Worm (Caenorhabditis elegans) whole organism, young adult: ENCODE results near the gene ocr-3.
A peak's percentile ranks its signal among the peaks of the same experiment; 100 is the strongest.

Source experiments
- B0019.2 ChIP-seq: fragments of 200-800 bp; sonication (Bioruptor generic); conservative IDR thresholded peaks from 2 replicates; pipeline ENCODE4 v1.3.6; 2022; ENCODE audit warnings: missing genetic modification reagents, missing genetic modification characterization, missing compliant biosample characterization
- B0261.1 ChIP-seq: sonication (generic microtip); optimal IDR thresholded peaks from 2 replicates; lab custom pipeline; 2016; ENCODE audit warnings: mild to moderate bottlenecking, missing genetic modification characterization, moderate library complexity, missing compliant biosample characterization
- C06A6.2 ChIP-seq: fragments of 200-800 bp; sonication (Bioruptor generic); conservative IDR thresholded peaks from 2 replicates; pipeline ENCODE4 v1.3.6; 2022; ENCODE audit warnings: missing genetic modification characterization, missing compliant biosample characterization
- F22D6.2 ChIP-seq: sonication (generic microtip); optimal IDR thresholded peaks from 2 replicates; lab custom pipeline; 2016; ENCODE audit warnings: mild to moderate bottlenecking, missing genetic modification characterization, missing compliant biosample characterization
- F23B12.7 ChIP-seq: sonication (generic microtip); optimal IDR thresholded peaks from 2 replicates; lab custom pipeline; 2017; ENCODE audit warnings: missing genetic modification characterization, mild to moderate bottlenecking, missing compliant biosample characterization, antibody characterized with exemption, moderate library complexity; ENCODE audit not compliant: insufficient read depth
- F33H1.4 ChIP-seq: fragments of 200-800 bp; sonication (Bioruptor generic); IDR thresholded peaks from 2 replicates; pipeline ENCODE4 v1.3.6; 2022; ENCODE audit warnings: missing genetic modification reagents, missing genetic modification characterization, missing compliant biosample characterization
- F39B2.1 ChIP-seq: fragments of 200-800 bp; sonication (Bioruptor generic); IDR thresholded peaks from 2 replicates; pipeline ENCODE4 v1.3.6; 2022; ENCODE audit warnings: missing genetic modification reagents, missing genetic modification characterization, missing compliant biosample characterization
- F57A8.1 ChIP-seq: fragments of 200-800 bp; sonication (Bioruptor generic); optimal IDR thresholded peaks from 2 replicates; lab custom pipeline; 2018; ENCODE audit warnings: mild to moderate bottlenecking, missing genetic modification characterization, moderate library complexity, missing compliant biosample characterization
- Y79H2A.3 ChIP-seq: fragments of 200-800 bp; sonication (Bioruptor generic); conservative IDR thresholded peaks from 2 replicates; pipeline ENCODE4 v1.3.6; 2022; ENCODE audit warnings: missing genetic modification reagents, missing genetic modification characterization, missing compliant biosample characterization
- Y95B8A.8 ChIP-seq: fragments of 200-800 bp; sonication (Bioruptor generic); IDR thresholded peaks from 2 replicates; pipeline ENCODE4 v1.3.6; 2022; ENCODE audit warnings: missing genetic modification reagents, missing genetic modification characterization, missing compliant biosample characterization
- ZK185.1 ChIP-seq: sonication (generic microtip); optimal IDR thresholded peaks from 2 replicates; lab custom pipeline; 2016; ENCODE audit warnings: mild to moderate bottlenecking, missing genetic modification characterization, missing compliant biosample characterization; ENCODE audit not compliant: poor library complexity, severe bottlenecking
- akir-1 ChIP-seq: fragments of 200-800 bp; sonication (Bioruptor generic); optimal IDR thresholded peaks from 2 replicates; lab custom pipeline; 2018; ENCODE audit warnings: mild to moderate bottlenecking, missing genetic modification characterization, moderate library complexity, missing compliant biosample characterization
- ama-1 ChIP-seq, 3 experiments: fragments of 150-350 bp in 1 of 3; sonication (generic microtip) in 2 of 3; optimal IDR thresholded peaks; 2 replicates each; lab custom pipeline; 2014 to 2018; ENCODE audit warnings: missing biosample characterization in 2 of 3, missing genetic modification characterization in 2 of 3, missing genetic modification reagents in 2 of 3
- aptf-2 ChIP-seq: fragments of 200-800 bp; sonication (Bioruptor generic); conservative IDR thresholded peaks from 2 replicates; pipeline ENCODE4 v1.3.6; 2022; ENCODE audit warnings: missing genetic modification reagents, missing genetic modification characterization, missing compliant biosample characterization
- atf-7 ChIP-seq: sonication (generic microtip); optimal IDR thresholded peaks from 2 replicates; lab custom pipeline; 2017; ENCODE audit warnings: mild to moderate bottlenecking, missing genetic modification characterization, missing compliant biosample characterization
- athp-1 ChIP-seq: sonication (generic microtip); optimal IDR thresholded peaks from 2 replicates; lab custom pipeline; 2017; ENCODE audit warnings: mild to moderate bottlenecking, missing genetic modification characterization, missing compliant biosample characterization
- ccch-3 ChIP-seq: fragments of 200-800 bp; sonication (Bioruptor generic); optimal IDR thresholded peaks from 2 replicates; lab custom pipeline; 2018; ENCODE audit warnings: mild to moderate bottlenecking, missing genetic modification characterization, missing compliant biosample characterization
- ceh-40 ChIP-seq: fragments of 200-800 bp; sonication (Bioruptor generic); IDR thresholded peaks from 2 replicates; pipeline ENCODE4 v1.3.6; 2022; ENCODE audit warnings: missing genetic modification characterization, missing compliant biosample characterization
- ceh-79 ChIP-seq: sonication (generic microtip); optimal IDR thresholded peaks from 2 replicates; lab custom pipeline; 2017; ENCODE audit warnings: mild to moderate bottlenecking, missing genetic modification characterization, missing compliant biosample characterization
- ceh-91 ChIP-seq: fragments of 200-800 bp; sonication (Bioruptor generic); IDR thresholded peaks from 2 replicates; pipeline ENCODE4 v1.3.6; 2022; ENCODE audit warnings: missing genetic modification reagents, missing genetic modification characterization, missing compliant biosample characterization
- die-1 ChIP-seq: sonication (generic microtip); optimal IDR thresholded peaks from 2 replicates; lab custom pipeline; 2016; ENCODE audit warnings: missing genotype, mild to moderate bottlenecking, missing genetic modification characterization, missing compliant biosample characterization
- dox-1 ChIP-seq: fragments of 200-800 bp; sonication (Bioruptor generic); IDR thresholded peaks from 2 replicates; pipeline ENCODE4 v1.3.6; 2022; ENCODE audit warnings: missing genetic modification reagents, missing genetic modification characterization, missing compliant biosample characterization
- egl-44 ChIP-seq: fragments of 200-800 bp; sonication (Bioruptor generic); IDR thresholded peaks from 2 replicates; pipeline ENCODE4 v1.3.6; 2022; ENCODE audit warnings: missing genetic modification reagents, missing genetic modification characterization, missing compliant biosample characterization
- egrh-3 ChIP-seq: fragments of 200-800 bp; sonication (Bioruptor generic); IDR thresholded peaks from 2 replicates; pipeline ENCODE4 v1.3.6; 2022; ENCODE audit warnings: missing genetic modification reagents, missing genetic modification characterization, missing compliant biosample characterization
- ets-4 ChIP-seq: fragments of 200-800 bp; sonication (Bioruptor generic); optimal IDR thresholded peaks from 2 replicates; lab custom pipeline; 2018; ENCODE audit warnings: mild to moderate bottlenecking, missing genetic modification characterization, missing compliant biosample characterization
- gei-17 ChIP-seq: fragments of 200-800 bp; sonication (Bioruptor generic); optimal IDR thresholded peaks from 2 replicates; lab custom pipeline; 2018; ENCODE audit warnings: mild to moderate bottlenecking, missing genetic modification characterization, missing compliant biosample characterization
- hmg-1.2 ChIP-seq: fragments of 200-800 bp; sonication (Bioruptor generic); IDR thresholded peaks from 2 replicates; pipeline ENCODE4 v1.3.6; 2022; ENCODE audit warnings: missing genetic modification reagents, missing genetic modification characterization, missing compliant biosample characterization
- hrde-1 ChIP-seq: sonication (generic microtip); optimal IDR thresholded peaks from 2 replicates; lab custom pipeline; 2016; ENCODE audit warnings: missing genetic modification characterization, mild to moderate bottlenecking, missing compliant biosample characterization, moderate library complexity, missing genotype, missing genetic modification reagents, borderline replicate concordance
- let-526 ChIP-seq: fragments of 200-800 bp; sonication (Bioruptor generic); IDR thresholded peaks from 2 replicates; pipeline ENCODE4 v1.3.6; 2022; ENCODE audit warnings: missing genetic modification reagents, missing genetic modification characterization, missing compliant biosample characterization
- lin-35 ChIP-seq, 3 experiments: fragments of 150-350 bp in 2 of 3; sonication (generic microtip) in 1 of 3; optimal IDR thresholded peaks; 2 replicates each; lab custom pipeline; 2014 to 2018; ENCODE audit warnings: missing biosample characterization in 3 of 3, missing genetic modification characterization in 3 of 3, missing genetic modification reagents in 3 of 3
- madf-6 ChIP-seq: fragments of 200-800 bp; sonication (Bioruptor generic); IDR thresholded peaks from 2 replicates; pipeline ENCODE4 v1.3.6; 2022; ENCODE audit warnings: missing genetic modification reagents, missing genetic modification characterization, missing compliant biosample characterization
- madf-8 ChIP-seq: fragments of 200-800 bp; sonication (Bioruptor generic); conservative IDR thresholded peaks from 2 replicates; pipeline ENCODE4 v1.3.6; 2022; ENCODE audit warnings: missing genetic modification reagents, missing genetic modification characterization, missing compliant biosample characterization
- nfya-2 ChIP-seq: fragments of 200-800 bp; sonication (Bioruptor generic); IDR thresholded peaks from 2 replicates; pipeline ENCODE4 v1.3.6; 2022; ENCODE audit warnings: missing genetic modification reagents, missing genetic modification characterization, missing compliant biosample characterization
- rcor-1 ChIP-seq: fragments of 200-800 bp; sonication (Bioruptor generic); IDR thresholded peaks from 2 replicates; pipeline ENCODE4 v1.3.6; 2022; ENCODE audit warnings: missing genetic modification reagents, missing genetic modification characterization, missing compliant biosample characterization
- snpc-1.1 ChIP-seq: sonication (generic microtip); optimal IDR thresholded peaks from 2 replicates; lab custom pipeline; 2017; ENCODE audit warnings: missing genetic modification characterization, mild to moderate bottlenecking, missing compliant biosample characterization, antibody characterized with exemption, moderate library complexity, missing genotype, missing genetic modification reagents; ENCODE audit not compliant: insufficient read depth
- snpc-1.3 ChIP-seq: sonication (generic microtip); optimal IDR thresholded peaks from 2 replicates; lab custom pipeline; 2017; ENCODE audit warnings: missing genetic modification characterization, mild to moderate bottlenecking, missing compliant biosample characterization, antibody characterized with exemption, moderate library complexity, missing genotype, missing genetic modification reagents; ENCODE audit not compliant: insufficient read depth
- snpc-3.4 ChIP-seq: sonication (generic microtip); optimal IDR thresholded peaks from 2 replicates; lab custom pipeline; 2017; ENCODE audit warnings: missing genetic modification characterization, mild to moderate bottlenecking, missing compliant biosample characterization, antibody characterized with exemption, moderate library complexity, missing genotype, missing genetic modification reagents
- tbp1 ChIP-seq: fragments of 200-800 bp; sonication (Bioruptor generic); optimal IDR thresholded peaks from 2 replicates; lab custom pipeline; 2018; ENCODE audit warnings: mild to moderate bottlenecking, missing genetic modification characterization, missing compliant biosample characterization
- tbx-9 ChIP-seq: sonication (generic microtip); optimal IDR thresholded peaks from 2 replicates; lab custom pipeline; 2016; ENCODE audit warnings: borderline replicate concordance, missing genetic modification characterization, inconsistent platforms, missing compliant biosample characterization
- xnd-1 ChIP-seq: sonication (generic microtip); optimal IDR thresholded peaks from 2 replicates; lab custom pipeline; 2016; ENCODE audit warnings: missing genotype, missing genetic modification reagents, missing genetic modification characterization, missing compliant biosample characterization
- zfh-2 ChIP-seq: fragments of 200-800 bp; sonication (Bioruptor generic); conservative IDR thresholded peaks from 2 replicates; pipeline ENCODE4 v1.3.6; 2022; ENCODE audit warnings: missing genetic modification reagents, missing genetic modification characterization, missing compliant biosample characterization
- zim-3 ChIP-seq: sonication (generic microtip); optimal IDR thresholded peaks from 2 replicates; lab custom pipeline; 2017; ENCODE audit warnings: mild to moderate bottlenecking, missing genetic modification characterization, moderate library complexity, missing compliant biosample characterization
- ztf-18 ChIP-seq: sonication (generic microtip); optimal IDR thresholded peaks from 2 replicates; lab custom pipeline; 2016; ENCODE audit warnings: missing genotype, mild to moderate bottlenecking, missing genetic modification characterization, missing compliant biosample characterization
- ztf-22 ChIP-seq: fragments of 200-800 bp; sonication (Bioruptor generic); optimal IDR thresholded peaks from 2 replicates; lab custom pipeline; 2018; ENCODE audit warnings: mild to moderate bottlenecking, missing genetic modification characterization, moderate library complexity, missing compliant biosample characterization
- ztf-3 ChIP-seq: fragments of 200-800 bp; sonication (Bioruptor generic); optimal IDR thresholded peaks from 2 replicates; lab custom pipeline; 2018; ENCODE audit warnings: mild to moderate bottlenecking, missing genetic modification characterization, missing compliant biosample characterization
- ztf-6 ChIP-seq: fragments of 200-800 bp; sonication (Bioruptor generic); IDR thresholded peaks from 2 replicates; pipeline ENCODE4 v1.3.6; 2022; ENCODE audit warnings: missing genetic modification reagents, missing genetic modification characterization, missing compliant biosample characterization

ocr-3 gene

DNA sequence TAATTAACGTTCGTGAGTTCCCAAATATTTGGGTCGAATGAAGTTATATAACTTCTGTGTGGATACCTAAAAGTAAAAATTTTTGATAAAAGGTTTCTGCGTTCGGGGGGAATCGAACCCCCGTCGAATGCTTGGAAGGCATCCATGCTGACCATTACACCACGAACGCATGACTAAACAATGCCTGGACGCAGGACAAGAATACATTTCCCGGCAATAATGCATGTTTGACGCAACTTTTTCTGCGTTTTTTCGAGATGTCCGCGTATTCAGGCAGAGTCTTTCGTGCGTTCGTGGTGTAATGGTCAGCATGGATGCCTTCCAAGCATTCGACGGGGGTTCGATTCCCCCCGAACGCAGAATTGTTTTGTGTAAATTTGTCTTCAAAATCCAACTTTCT is 32.2 kb downstream of the ocr-3 start (continued):
- TF ChIP-seq rcor-1 (GFP tag; lab: Robert Waterston, UW): peak; percentile 79
- TF ChIP-seq gei-17 (GFP tag; lab: Kevin White, UChicago): peak; percentile 78
- peak; percentile 19 for TF ChIP-seq ztf-22 (GFP tag; lab: Kevin White, UChicago)
- peak; percentile 71 for TF ChIP-seq aptf-2 (GFP tag; lab: Robert Waterston, UW)
- peak; percentile 70 for TF ChIP-seq C06A6.2 (GFP tag; lab: Robert Waterston, UW)
- TF ChIP-seq dox-1 (GFP tag; lab: Robert Waterston, UW): no peak; the same call in 1 of the 2 replicates
- TF ChIP-seq snpc-1.1 (tag; lab: Kevin White, UChicago): peak; percentile 74
- peak; percentile 98 for TF ChIP-seq tbp1 (GFP tag; lab: Kevin White, UChicago)
- peak; percentile 90 for TF ChIP-seq athp-1 (tag; lab: Kevin White, UChicago)
- TF ChIP-seq F39B2.1 (GFP tag; lab: Robert Waterston, UW): no peak
- TF ChIP-seq Y95B8A.8 (GFP tag; lab: Robert Waterston, UW): peak; percentile 76
- peak; percentile 53 for TF ChIP-seq F22D6.2 (tag; lab: Kevin White, UChicago)
- TF ChIP-seq atf-7 (tag; lab: Kevin White, UChicago): peak; percentile 59
- TF ChIP-seq ztf-6: peak; percentile 63; the same call in 1 of the 2 replicates
- peak; percentile 83 for TF ChIP-seq let-526 (GFP tag; lab: Robert Waterston, UW)
- no peak for TF ChIP-seq ama-1 (optimal IDR thresholded peaks at IDR 0.05; lab: Kevin White, UChicago)
- TF ChIP-seq ama-1 (GFP tag; optimal IDR thresholded peaks at IDR 0.05; lab: Kevin White, UChicago): peak; percentile 34 to 89
- TF ChIP-seq Y79H2A.3 (GFP tag; lab: Robert Waterston, UW): 0 out of 2 replicates have a peak, but pooled peaks have one; percentile 52
- peak; percentile 30; the same call in 1 of the 2 replicates for TF ChIP-seq madf-8 (GFP tag; lab: Robert Waterston, UW)
- TF ChIP-seq snpc-1.3: peak; percentile 68
- TF ChIP-seq nfya-2 (GFP tag; lab: Robert Waterston, UW): no peak
- peak; percentile 87 for TF ChIP-seq ZK185.1 (tag; lab: Kevin White, UChicago)
- TF ChIP-seq ceh-91 (GFP tag; lab: Robert Waterston, UW): no peak
- TF ChIP-seq ceh-79 (tag; lab: Kevin White, UChicago): no peak
- TF ChIP-seq hrde-1 (tag; lab: Kevin White, UChicago): peak; percentile 88
- TF ChIP-seq akir-1 (GFP tag; lab: Kevin White, UChicago): peak; percentile 46
- TF ChIP-seq B0261.1: peak; percentile 98
- peak; percentile 59; the same call in 1 of the 2 replicates for TF ChIP-seq madf-6 (GFP tag; lab: Robert Waterston, UW)
- no peak for TF ChIP-seq zfh-2 (GFP tag; lab: Robert Waterston, UW)
- peak; percentile 32; the same call in 1 of the 2 replicates for TF ChIP-seq egrh-3 (GFP tag; lab: Robert Waterston, UW)
- TF ChIP-seq tbx-9 (tag; lab: Kevin White, UChicago): no peak
- TF ChIP-seq F33H1.4 (GFP tag; lab: Robert Waterston, UW): no peak
- peak; percentile 40 for TF ChIP-seq ets-4 (GFP tag; lab: Kevin White, UChicago)
- peak; percentile 76 for TF ChIP-seq snpc-3.4 (tag; lab: Kevin White, UChicago)
- TF ChIP-seq B0019.2 (GFP tag; lab: Robert Waterston, UW): no peak
- TF ChIP-seq egl-44 (GFP tag; lab: Robert Waterston, UW): peak; percentile 58; the same call in 1 of the 2 replicates
- TF ChIP-seq zim-3 (tag; lab: Kevin White, UChicago): peak; percentile 83
- peak; percentile 89; the same call in 1 of the 2 replicates for TF ChIP-seq ceh-40 (GFP tag; lab: Robert Waterston, UW)
- TF ChIP-seq ztf-18 (tag; lab: Kevin White, UChicago): peak; percentile 79
- TF ChIP-seq F23B12.7 (tag; lab: Kevin White, UChicago): peak; percentile 93
- peak in 1 of 3 experiments; percentile 68 for TF ChIP-seq lin-35 (GFP tag; optimal IDR thresholded peaks at IDR 0.05; lab: Kevin White, UChicago)
- TF ChIP-seq die-1 (tag; lab: Kevin White, UChicago): peak; percentile 94
- TF ChIP-seq ztf-3 (GFP tag; lab: Kevin White, UChicago): peak; percentile 22
- peak; percentile 90 for TF ChIP-seq hmg-1.2
- TF ChIP-seq F57A8.1 (GFP tag; lab: Kevin White, UChicago): peak; percentile 3
- TF ChIP-seq ccch-3 (GFP tag; lab: Kevin White, UChicago): no peak
- TF ChIP-seq xnd-1 (tag; lab: Kevin White, UChicago): no peak
